Worm (Caenorhabditis elegans): Measurements from ENCODE around the gene tost-1.

- TF ChIP-seq ztf-11 (tag; optimal IDR thresholded peaks at IDR 0.05) (no peak), elt-3 (tag; optimal IDR thresholded peaks at IDR 0.05) (no peak), blmp-1 (tag; optimal IDR thresholded peaks at IDR 0.05) (no peak), ceh-43 (GFP tag; optimal IDR thresholded peaks at IDR 0.05) (no peak), lin-13 (tag; optimal IDR thresholded peaks at IDR 0.05) (no peak), lsy-2 (tag; optimal IDR thresholded peaks at IDR 0.05) (no peak), nhr-12 (tag; optimal IDR thresholded peaks at IDR 0.05) (no peak), nhr-76 (tag; optimal IDR thresholded peaks at IDR 0.05) (no peak), unc-62 (GFP tag; optimal IDR thresholded peaks at IDR 0.05) (no peak)
Measured at ce11 chrIII:4829440-4829839, 48.7 kb downstream of the tost-1 start, which contains the start of gene F26A1.9.
